Worm (Caenorhabditis elegans) whole organism, early embryonic: ENCODE results near the gene ttbk-2.2.

Experiments used
- B0310.2 ChIP-seq: sonication (generic microtip); optimal IDR thresholded peaks from 2 replicates; lab custom pipeline; 2016; ENCODE audit warnings: mild to moderate bottlenecking, missing genetic modification characterization, missing compliant biosample characterization
- ama-1 ChIP-seq: fragments of 150-350 bp; optimal IDR thresholded peaks from 2 replicates; lab custom pipeline; 2014
- ceh-36 ChIP-seq: sonication (generic microtip); optimal IDR thresholded peaks from 2 replicates; lab custom pipeline; 2016; ENCODE audit warnings: missing genetic modification characterization, inconsistent platforms, missing compliant biosample characterization
- flt-1 ChIP-seq: fragments of 200-800 bp; sonication (Bioruptor generic); IDR thresholded peaks from 2 replicates; pipeline ENCODE4 v1.3.6; 2022; ENCODE audit warnings: missing genetic modification characterization, missing compliant biosample characterization
- hmbx-1 ChIP-seq: sonication (generic microtip); optimal IDR thresholded peaks from 2 replicates; lab custom pipeline; 2016; ENCODE audit warnings: mild to moderate bottlenecking, missing genetic modification characterization, missing compliant biosample characterization
- hmg-4 ChIP-seq: fragments of 200-800 bp; sonication (Bioruptor generic); optimal IDR thresholded peaks from 2 replicates; lab custom pipeline; 2018; ENCODE audit warnings: mild to moderate bottlenecking, missing genetic modification characterization, missing compliant biosample characterization
- pes-1 ChIP-seq: fragments of 200-800 bp; sonication (Bioruptor generic); IDR thresholded peaks from 2 replicates; pipeline ENCODE4 v1.3.6; 2022; ENCODE audit warnings: missing genetic modification reagents, missing genetic modification characterization, missing compliant biosample characterization
- scrt-1 ChIP-seq: fragments of 200-800 bp; sonication (Bioruptor generic); IDR thresholded peaks from 2 replicates; pipeline ENCODE4 v1.3.6; 2022; ENCODE audit warnings: missing genetic modification characterization, missing compliant biosample characterization
- tbx-11 ChIP-seq: fragments of 200-800 bp; sonication (Bioruptor generic); IDR thresholded peaks from 2 replicates; pipeline ENCODE4 v1.3.6; 2022; ENCODE audit warnings: missing genetic modification characterization, missing compliant biosample characterization
- tra-4 ChIP-seq: sonication (generic microtip); optimal IDR thresholded peaks from 2 replicates; lab custom pipeline; 2017; ENCODE audit warnings: missing genetic modification characterization, missing compliant biosample characterization

DNA sequence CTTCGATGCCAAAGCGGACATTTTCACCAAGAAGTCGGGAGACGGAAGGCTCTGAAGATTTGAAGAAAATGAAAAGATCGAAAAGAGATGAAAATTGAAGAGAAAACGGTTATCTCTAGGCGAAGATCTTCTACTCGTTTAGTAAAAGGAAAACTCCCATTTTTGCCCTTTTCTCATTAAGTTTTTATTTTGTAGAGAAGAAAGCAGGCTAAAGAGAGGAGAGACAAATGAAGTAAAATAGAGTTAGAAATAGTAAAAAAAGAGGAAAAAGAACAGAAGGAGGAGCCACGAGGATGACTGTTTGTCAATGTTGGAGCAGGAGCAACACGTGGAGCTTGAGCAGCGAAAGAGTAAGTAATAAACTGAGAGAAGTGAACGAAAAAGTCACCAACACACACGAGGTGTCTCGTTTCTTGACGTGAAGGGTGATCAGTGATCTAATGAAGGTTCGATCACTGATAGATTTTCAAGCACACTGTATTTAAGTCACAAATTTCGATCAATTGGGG lies 22.1 kb upstream of the ttbk-2.2 start, which contains the start of gene ivd-1:
- TF ChIP-seq ceh-36 (tag; lab: Kevin White, UChicago), result no peak
- no peak for TF ChIP-seq scrt-1 (GFP tag; lab: Robert Waterston, UW)
- no peak for TF ChIP-seq hmbx-1
- no peak for TF ChIP-seq pes-1 (GFP tag; lab: Robert Waterston, UW)
- no peak for TF ChIP-seq flt-1 (GFP tag; lab: Robert Waterston, UW)
- TF ChIP-seq hmg-4 (GFP tag; lab: Kevin White, UChicago), result no peak
- TF ChIP-seq ama-1 (lab: Kevin White, UChicago), result no peak
- TF ChIP-seq tbx-11 (GFP tag; lab: Robert Waterston, UW), result no peak
- no peak for TF ChIP-seq B0310.2 (tag; lab: Kevin White, UChicago)
- TF ChIP-seq tra-4 (tag; lab: Kevin White, UChicago), result no peak
